Fruit fly (Drosophila melanogaster) whole organism, pupa: Measurements from ENCODE around the gene Irp-1B.

Experiments
- CG10348 ChIP-seq: fragments of 200-800 bp; sonication (Bioruptor generic); IDR thresholded peaks from 2 replicates; pipeline ENCODE4 v1.3.6; 2022; ENCODE audit warnings: missing biosample characterization, missing genetic modification characterization
- CG12605 ChIP-seq: fragments of 200-800 bp; sonication (Bioruptor generic); IDR thresholded peaks from 2 replicates; pipeline ENCODE4 v1.3.6; 2022; ENCODE audit warnings: missing biosample characterization, missing genetic modification characterization
- CG13204 ChIP-seq: fragments of 200-800 bp; sonication (Bioruptor generic); optimal IDR thresholded peaks from 2 replicates; lab custom pipeline; 2018; ENCODE audit warnings: missing biosample characterization, mild to moderate bottlenecking, missing genetic modification characterization, moderate library complexity
- CG14655 ChIP-seq: fragments of 200-800 bp; sonication (Bioruptor generic); optimal IDR thresholded peaks from 3 replicates; lab custom pipeline; 2017; ENCODE audit warnings: mild to moderate bottlenecking, missing biosample characterization, missing genetic modification reagents, missing genetic modification characterization
- CG15710 ChIP-seq: fragments of 200-800 bp; sonication (Bioruptor generic); optimal IDR thresholded peaks from 2 replicates; lab custom pipeline; 2018; ENCODE audit warnings: missing biosample characterization, mild to moderate bottlenecking, missing genetic modification characterization, moderate library complexity
- CG17806 ChIP-seq: fragments of 200-800 bp; sonication (Bioruptor generic); optimal IDR thresholded peaks from 2 replicates; lab custom pipeline; 2018; ENCODE audit warnings: missing biosample characterization, mild to moderate bottlenecking, missing genetic modification characterization, moderate library complexity
- CG32121 ChIP-seq: fragments of 200-800 bp; sonication (Bioruptor generic); IDR thresholded peaks from 2 replicates; pipeline ENCODE4 v1.3.6; 2022; ENCODE audit warnings: missing biosample characterization, missing genetic modification characterization
- CG34367 ChIP-seq: fragments of 200-800 bp; sonication (Bioruptor generic); optimal IDR thresholded peaks from 2 replicates; lab custom pipeline; 2018; ENCODE audit warnings: missing biosample characterization, mild to moderate bottlenecking, missing genetic modification characterization
- CG4496 ChIP-seq: fragments of 200-800 bp; sonication (Bioruptor generic); IDR thresholded peaks from 3 replicates; pipeline ENCODE4 v1.3.6; 2022; ENCODE audit warnings: missing biosample characterization, missing genetic modification characterization
- CG8159 ChIP-seq: fragments of 200-800 bp; sonication (Bioruptor generic); optimal IDR thresholded peaks from 3 replicates; lab custom pipeline; 2018; ENCODE audit warnings: missing biosample characterization, mild to moderate bottlenecking, missing genetic modification characterization, moderate library complexity
- CG8301 ChIP-seq: fragments of 200-800 bp; sonication (Bioruptor generic); optimal IDR thresholded peaks from 2 replicates; lab custom pipeline; 2018; ENCODE audit warnings: missing biosample characterization, mild to moderate bottlenecking, missing genetic modification characterization
- CG9948 ChIP-seq: fragments of 200-800 bp; sonication (Bioruptor generic); optimal IDR thresholded peaks from 2 replicates; lab custom pipeline; 2018; ENCODE audit warnings: missing biosample characterization, mild to moderate bottlenecking, missing genetic modification characterization, moderate library complexity
- D1 ChIP-seq: fragments of 200-800 bp; sonication (Bioruptor generic); optimal IDR thresholded peaks from 2 replicates; lab custom pipeline; 2018; ENCODE audit warnings: missing biosample characterization, mild to moderate bottlenecking, missing genetic modification characterization, moderate library complexity
- EcR ChIP-seq: fragments of 200-800 bp; sonication (Bioruptor generic); optimal IDR thresholded peaks from 3 replicates; lab custom pipeline; 2019; ENCODE audit warnings: missing biosample characterization, missing genetic modification characterization, mild to moderate bottlenecking, moderate library complexity, missing genetic modification reagents
- Ets98B ChIP-seq: fragments of 200-800 bp; sonication (Bioruptor generic); IDR thresholded peaks from 2 replicates; pipeline ENCODE4 v1.3.6; 2022; ENCODE audit warnings: missing biosample characterization, missing genetic modification characterization
- Pif1A ChIP-seq: fragments of 200-800 bp; sonication (Bioruptor generic); optimal IDR thresholded peaks from 3 replicates; lab custom pipeline; 2016; ENCODE audit warnings: missing biosample characterization, missing genetic modification characterization
- Pif1B ChIP-seq: fragments of 200-800 bp; sonication (Bioruptor generic); optimal IDR thresholded peaks from 3 replicates; lab custom pipeline; 2016; ENCODE audit warnings: missing biosample characterization, missing genetic modification characterization
- Snoo ChIP-seq: fragments of 200-800 bp; sonication (Bioruptor generic); optimal IDR thresholded peaks from 3 replicates; lab custom pipeline; 2017; ENCODE audit warnings: missing biosample characterization, mild to moderate bottlenecking, missing genetic modification characterization, inconsistent platforms
- fd96Ca ChIP-seq: fragments of 200-800 bp; sonication (Bioruptor generic); IDR thresholded peaks from 3 replicates; pipeline ENCODE4 v1.3.6; 2022; ENCODE audit warnings: missing biosample characterization, missing genetic modification characterization
- gl ChIP-seq: fragments of 200-800 bp; sonication (Bioruptor generic); optimal IDR thresholded peaks from 2 replicates; lab custom pipeline; 2018; ENCODE audit warnings: missing biosample characterization, mild to moderate bottlenecking, missing genetic modification characterization
- rn ChIP-seq: fragments of 200-800 bp; sonication (Bioruptor generic); IDR thresholded peaks from 2 replicates; pipeline ENCODE4 v1.3.6; 2022; ENCODE audit warnings: missing biosample characterization, missing genetic modification characterization

Irp-1B gene

DNA sequence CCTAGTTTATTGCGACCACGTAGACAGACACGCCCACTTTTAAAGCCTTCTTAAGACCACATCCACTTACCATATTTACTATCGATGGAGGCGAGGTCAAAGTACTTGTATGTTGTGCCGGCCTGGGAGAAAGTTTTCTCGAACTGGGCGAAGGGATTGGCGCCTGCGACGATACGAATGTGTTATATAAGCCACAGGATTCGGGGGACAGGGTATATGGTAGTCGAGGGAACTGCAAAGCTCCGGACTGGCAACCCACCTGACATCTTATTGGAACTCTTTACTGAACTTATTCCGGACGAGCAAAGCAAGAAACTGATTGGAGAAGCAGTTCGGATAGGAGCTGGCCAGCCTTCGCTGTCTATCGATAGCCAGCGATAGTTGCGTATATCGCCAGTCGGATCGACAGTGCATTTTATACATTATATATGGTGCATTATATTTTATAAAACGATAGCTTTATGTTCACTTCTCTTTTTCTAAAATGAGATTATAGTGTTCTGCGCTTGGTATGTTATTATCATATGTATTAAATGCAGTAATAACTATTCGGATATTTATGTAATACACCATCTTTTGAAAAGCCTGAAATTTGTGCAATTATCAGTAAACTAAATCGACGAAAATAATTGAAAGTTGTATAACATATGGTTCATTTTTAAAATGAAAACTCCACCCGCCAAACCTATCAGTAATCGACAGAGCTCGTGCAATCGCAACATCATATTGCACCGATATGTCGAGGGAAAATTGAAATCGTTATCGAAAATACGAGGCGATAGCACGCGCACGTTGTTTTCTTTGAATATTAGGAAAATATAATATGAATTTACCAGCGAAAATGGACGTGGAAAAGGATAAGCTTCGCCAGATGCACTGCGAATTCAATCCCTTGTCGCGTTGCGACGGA is at the start of gene Irp-1B, which contains the start of gene Rrp46:
Gene Irp-1B (minus strand): TSS at position 320 of the 910 bp plus-strand sequence.
Gene Rrp46 (plus strand): TSS at position 752 of the 910 bp plus-strand sequence.
- TF ChIP-seq rn (no peak), EcR (GFP tag; lab: Kevin White, UChicago) (peak; percentile 92), Ets98B (GFP tag; lab: Robert Waterston, UW) (0 out of 2 replicates have a peak, but pooled peaks have one; percentile 21), gl (tag; lab: Kevin White, UChicago) (peak; percentile 24)

DNA sequence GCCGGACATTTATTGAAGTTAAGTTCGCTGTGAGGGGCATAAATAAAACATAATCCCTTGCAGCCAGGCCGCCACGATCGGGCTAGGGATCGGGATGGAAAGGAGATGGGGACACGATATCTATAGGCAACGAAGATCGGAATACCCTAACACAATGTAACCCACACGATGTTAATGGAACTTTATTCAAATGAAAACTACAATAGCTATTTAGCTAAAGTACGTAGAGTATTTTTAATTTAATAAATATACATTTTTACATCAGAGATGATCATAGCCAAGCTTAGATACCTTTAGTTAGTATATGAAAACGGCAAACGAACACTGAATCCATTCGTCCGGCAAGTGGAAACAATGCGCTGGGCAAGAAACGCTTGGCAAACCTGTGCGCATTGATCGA is 42.2 kb upstream of the Irp-1B start:
- TF ChIP-seq CG15710 (peak; percentile 75), CG17806 (tag; lab: Kevin White, UChicago) (peak; percentile 82), CG34367 (tag; lab: Kevin White, UChicago) (peak; percentile 59), CG32121 (GFP tag; lab: Robert Waterston, UW) (no peak), Ets98B (GFP tag; lab: Robert Waterston, UW) (0 out of 2 replicates have a peak, but pooled peaks have one; percentile 45), CG13204 (no peak), Pif1A (GFP tag; lab: Kevin White, UChicago) (peak; percentile 54), EcR (GFP tag; lab: Kevin White, UChicago) (no peak), CG8301 (peak; percentile 34), Pif1B (GFP tag; lab: Kevin White, UChicago) (peak; percentile 61), CG9948 (peak; percentile 68), CG12605 (GFP tag; lab: Robert Waterston, UW) (no peak), rn (no peak), D1 (tag; lab: Kevin White, UChicago) (peak; percentile 13), gl (tag; lab: Kevin White, UChicago) (no peak), CG4496 (peak; percentile 44; the same call in 1 of the 3 replicates), CG14655 (GFP tag; lab: Kevin White, UChicago) (peak; percentile 68), Snoo (tag; lab: Kevin White, UChicago) (peak; percentile 50), CG8159 (peak; percentile 81), CG10348 (GFP tag; lab: Robert Waterston, UW) (no peak), fd96Ca (GFP tag; lab: Robert Waterston, UW) (no peak)

DNA sequence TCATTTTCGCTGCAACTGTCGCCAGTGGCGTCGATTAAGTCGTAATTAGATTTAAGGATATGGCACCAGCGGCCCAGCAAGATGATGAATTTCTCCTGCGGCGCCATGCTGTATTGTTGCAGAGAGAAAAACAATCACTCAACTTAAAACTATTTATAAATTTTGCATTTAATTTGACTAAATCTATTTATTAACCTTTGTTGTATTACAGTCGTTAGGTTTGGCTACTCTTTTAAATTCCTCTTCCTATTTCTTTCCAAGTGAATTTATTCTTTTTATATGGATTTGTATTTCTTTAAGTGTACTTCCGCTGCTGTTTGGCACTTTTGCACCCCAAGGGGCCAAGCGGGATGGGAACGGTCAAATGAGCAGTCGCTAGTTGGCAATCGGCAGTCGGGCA is 36.3 kb upstream of the Irp-1B start:
- TF ChIP-seq fd96Ca (GFP tag; lab: Robert Waterston, UW) (no peak), CG4496 (no peak), CG14655 (GFP tag; lab: Kevin White, UChicago) (no peak), Pif1A (GFP tag; lab: Kevin White, UChicago) (no peak), CG8301 (no peak), CG32121 (GFP tag; lab: Robert Waterston, UW) (no peak), Snoo (tag; lab: Kevin White, UChicago) (no peak), Pif1B (GFP tag; lab: Kevin White, UChicago) (no peak)
- TF ChIP-seq, all 21 proteins: peak for 0

DNA sequence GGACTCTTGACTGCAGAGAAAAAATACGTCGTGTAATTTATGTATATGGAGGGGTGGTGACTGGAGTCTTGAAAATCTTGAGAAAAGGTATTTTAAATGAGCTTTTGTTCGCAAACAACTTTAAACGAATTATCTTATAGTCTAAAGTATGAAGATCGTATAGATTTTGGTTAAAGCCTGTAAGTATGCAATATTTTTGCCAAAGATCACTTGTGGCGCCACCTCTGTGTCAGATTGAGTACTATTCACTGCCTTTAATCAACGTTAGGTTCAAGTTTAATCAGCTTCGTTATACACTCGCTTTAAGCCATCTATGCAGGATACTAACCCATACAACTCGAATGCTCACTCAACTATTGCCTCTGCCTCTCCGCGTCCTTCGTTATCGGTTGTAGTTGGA is 24.3 kb upstream of the Irp-1B start:
- TF ChIP-seq CG10348 (GFP tag; lab: Robert Waterston, UW) = no peak
- TF ChIP-seq CG17806 (tag; lab: Kevin White, UChicago) = no peak
- TF ChIP-seq CG14655 (GFP tag; lab: Kevin White, UChicago) = no peak
- TF ChIP-seq EcR (GFP tag; lab: Kevin White, UChicago) = no peak
- no peak for TF ChIP-seq CG34367 (tag; lab: Kevin White, UChicago)
- no peak for TF ChIP-seq CG9948
- TF ChIP-seq CG8159 = no peak
- TF ChIP-seq rn = no peak
- TF ChIP-seq CG13204 = no peak
- TF ChIP-seq Ets98B (GFP tag; lab: Robert Waterston, UW) = no peak
- no peak for TF ChIP-seq gl (tag; lab: Kevin White, UChicago)
- no peak for TF ChIP-seq CG32121 (GFP tag; lab: Robert Waterston, UW)
- no peak for TF ChIP-seq Snoo (tag; lab: Kevin White, UChicago)
- TF ChIP-seq Pif1B (GFP tag; lab: Kevin White, UChicago) = no peak
- no peak for TF ChIP-seq CG4496
- TF ChIP-seq CG15710 = no peak
- TF ChIP-seq fd96Ca (GFP tag; lab: Robert Waterston, UW) = no peak
- no peak for TF ChIP-seq CG12605 (GFP tag; lab: Robert Waterston, UW)
- no peak for TF ChIP-seq D1 (tag; lab: Kevin White, UChicago)
- TF ChIP-seq CG8301 = no peak

DNA sequence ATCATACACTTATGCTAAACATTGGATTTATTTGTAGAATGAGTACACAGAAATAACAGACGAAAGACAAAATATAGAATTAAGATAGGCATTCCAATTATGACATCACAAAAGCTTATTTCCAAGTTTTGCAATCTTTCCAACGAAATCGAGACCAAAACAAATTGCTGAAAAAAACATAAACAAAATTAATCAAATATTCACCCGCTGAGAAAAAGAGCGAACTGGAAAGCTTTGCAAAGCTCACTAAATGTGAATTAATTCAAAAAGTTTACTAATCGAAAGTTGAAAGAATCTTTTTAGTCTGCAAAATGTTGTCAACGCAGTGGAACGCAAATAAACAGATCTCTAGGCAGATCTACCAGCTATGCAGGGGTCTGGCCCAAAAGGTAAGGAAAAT is 21.8 kb upstream of the Irp-1B start, which contains the start of gene Cyp12e1:
Gene Cyp12e1 (plus strand): TSS at position 301 of the 400 bp plus-strand sequence.
- no peak for TF ChIP-seq fd96Ca (GFP tag; lab: Robert Waterston, UW)
- no peak for TF ChIP-seq CG8159
- no peak for TF ChIP-seq CG8301
- TF ChIP-seq CG32121 (GFP tag; lab: Robert Waterston, UW) = no peak
- no peak for TF ChIP-seq CG10348 (GFP tag; lab: Robert Waterston, UW)
- TF ChIP-seq CG34367 (tag; lab: Kevin White, UChicago) = no peak
- no peak for TF ChIP-seq CG15710
- TF ChIP-seq CG12605 (GFP tag; lab: Robert Waterston, UW) = no peak
- no peak for TF ChIP-seq D1 (tag; lab: Kevin White, UChicago)
- no peak for TF ChIP-seq Ets98B (GFP tag; lab: Robert Waterston, UW)
- TF ChIP-seq CG14655 (GFP tag; lab: Kevin White, UChicago) = no peak
- TF ChIP-seq gl (tag; lab: Kevin White, UChicago) = no peak
